Fruit fly (Drosophila melanogaster) S2 (cell line): ENCODE data around the gene PAN3.

ENCODE experiments used
- CG8478 ChIP-seq: fragments of >200 bp; optimal IDR thresholded peaks from 2 replicates; lab custom pipeline; 2018
- CTCF ChIP-seq, 2 experiments: fragments of >200 bp; optimal IDR thresholded peaks; 2 replicates each; lab custom pipeline; 2018

dm6 chr3L:3080084-3080994 is 9.4 kb downstream of the PAN3 start:
- TF ChIP-seq CTCF (optimal IDR thresholded peaks at IDR 0.05; lab: Kevin White, UChicago): no peak
- no peak for TF ChIP-seq CG8478 (lab: Kevin White, UChicago)
